Worm (Caenorhabditis elegans) whole organism, young adult: ENCODE results near the gene T25B9.9.

ENCODE experiments used
- B0035.1 ChIP-seq: sonication (generic microtip); optimal IDR thresholded peaks from 2 replicates; lab custom pipeline; 2016; ENCODE audit warnings: missing genetic modification characterization, mild to moderate bottlenecking, missing compliant biosample characterization, missing genotype, missing genetic modification reagents
- B0261.1 ChIP-seq: sonication (generic microtip); optimal IDR thresholded peaks from 2 replicates; lab custom pipeline; 2016; ENCODE audit warnings: mild to moderate bottlenecking, missing genetic modification characterization, moderate library complexity, missing compliant biosample characterization
- D2030.7 ChIP-seq: fragments of 200-800 bp; sonication (Bioruptor generic); IDR thresholded peaks from 2 replicates; pipeline ENCODE4 v1.3.6; 2022; ENCODE audit warnings: missing genetic modification reagents, missing genetic modification characterization, missing compliant biosample characterization
- F33H1.4 ChIP-seq: fragments of 200-800 bp; sonication (Bioruptor generic); IDR thresholded peaks from 2 replicates; pipeline ENCODE4 v1.3.6; 2022; ENCODE audit warnings: missing genetic modification reagents, missing genetic modification characterization, missing compliant biosample characterization
- F39B2.1 ChIP-seq: fragments of 200-800 bp; sonication (Bioruptor generic); IDR thresholded peaks from 2 replicates; pipeline ENCODE4 v1.3.6; 2022; ENCODE audit warnings: missing genetic modification reagents, missing genetic modification characterization, missing compliant biosample characterization
- F57C9.4 ChIP-seq: sonication (generic microtip); optimal IDR thresholded peaks from 2 replicates; lab custom pipeline; 2017; ENCODE audit warnings: mild to moderate bottlenecking, missing genetic modification characterization, missing compliant biosample characterization
- T07F8.4 ChIP-seq: sonication (generic microtip); optimal IDR thresholded peaks from 2 replicates; lab custom pipeline; 2016; ENCODE audit warnings: mild to moderate bottlenecking, missing genetic modification characterization, moderate library complexity, missing compliant biosample characterization
- Y79H2A.3 ChIP-seq: fragments of 200-800 bp; sonication (Bioruptor generic); conservative IDR thresholded peaks from 2 replicates; pipeline ENCODE4 v1.3.6; 2022; ENCODE audit warnings: missing genetic modification reagents, missing genetic modification characterization, missing compliant biosample characterization
- ZK185.1 ChIP-seq: sonication (generic microtip); optimal IDR thresholded peaks from 2 replicates; lab custom pipeline; 2016; ENCODE audit warnings: mild to moderate bottlenecking, missing genetic modification characterization, missing compliant biosample characterization; ENCODE audit not compliant: poor library complexity, severe bottlenecking
- ama-1 ChIP-seq, 3 experiments: fragments of 150-350 bp in 1 of 3; sonication (generic microtip) in 2 of 3; optimal IDR thresholded peaks; 2 replicates each; lab custom pipeline; 2014 to 2018; ENCODE audit warnings: missing biosample characterization in 2 of 3, missing genetic modification characterization in 2 of 3, missing genetic modification reagents in 2 of 3
- aptf-2 ChIP-seq: fragments of 200-800 bp; sonication (Bioruptor generic); conservative IDR thresholded peaks from 2 replicates; pipeline ENCODE4 v1.3.6; 2022; ENCODE audit warnings: missing genetic modification reagents, missing genetic modification characterization, missing compliant biosample characterization
- atf-7 ChIP-seq: sonication (generic microtip); optimal IDR thresholded peaks from 2 replicates; lab custom pipeline; 2017; ENCODE audit warnings: mild to moderate bottlenecking, missing genetic modification characterization, missing compliant biosample characterization
- attf-5 ChIP-seq: fragments of 200-800 bp; sonication (Bioruptor generic); optimal IDR thresholded peaks from 2 replicates; lab custom pipeline; 2018; ENCODE audit warnings: mild to moderate bottlenecking, missing genetic modification characterization, missing compliant biosample characterization
- attf-6 ChIP-seq: fragments of 200-800 bp; sonication (Bioruptor generic); IDR thresholded peaks from 2 replicates; pipeline ENCODE4 v1.3.6; 2022; ENCODE audit warnings: missing genetic modification reagents, missing genetic modification characterization, missing compliant biosample characterization
- ccch-3 ChIP-seq: fragments of 200-800 bp; sonication (Bioruptor generic); optimal IDR thresholded peaks from 2 replicates; lab custom pipeline; 2018; ENCODE audit warnings: mild to moderate bottlenecking, missing genetic modification characterization, missing compliant biosample characterization
- cebp-1 ChIP-seq, 2 experiments: fragments of 200-800 bp in 1 of 2; sonication (Bioruptor generic) in 1 of 2; sonication (generic microtip) in 1 of 2; IDR thresholded peaks in 1 of 2; optimal IDR thresholded peaks in 1 of 2; 2 replicates each; pipeline versions ENCODE4 v1.3.6 to Lab custom; 2017 to 2022; ENCODE audit warnings: missing compliant biosample characterization in 2 of 2, missing genetic modification characterization in 2 of 2, mild to moderate bottlenecking in 1 of 2, missing genetic modification reagents in 1 of 2, moderate library complexity in 1 of 2
- die-1 ChIP-seq: sonication (generic microtip); optimal IDR thresholded peaks from 2 replicates; lab custom pipeline; 2016; ENCODE audit warnings: missing genotype, mild to moderate bottlenecking, missing genetic modification characterization, missing compliant biosample characterization
- dox-1 ChIP-seq: fragments of 200-800 bp; sonication (Bioruptor generic); IDR thresholded peaks from 2 replicates; pipeline ENCODE4 v1.3.6; 2022; ENCODE audit warnings: missing genetic modification reagents, missing genetic modification characterization, missing compliant biosample characterization
- dpff-1 ChIP-seq: sonication (generic microtip); optimal IDR thresholded peaks from 2 replicates; lab custom pipeline; 2017; ENCODE audit warnings: mild to moderate bottlenecking, missing genetic modification characterization, missing compliant biosample characterization
- him-1 ChIP-seq: sonication (generic microtip); optimal IDR thresholded peaks from 2 replicates; lab custom pipeline; 2016; ENCODE audit warnings: missing genotype, missing genetic modification reagents, missing genetic modification characterization, missing compliant biosample characterization
- hlh-26 ChIP-seq: fragments of 200-800 bp; sonication (Bioruptor generic); conservative IDR thresholded peaks from 2 replicates; pipeline ENCODE4 v1.3.6; 2022; ENCODE audit warnings: missing genetic modification reagents, missing genetic modification characterization, missing compliant biosample characterization
- hrde-1 ChIP-seq: sonication (generic microtip); optimal IDR thresholded peaks from 2 replicates; lab custom pipeline; 2016; ENCODE audit warnings: missing genetic modification characterization, mild to moderate bottlenecking, missing compliant biosample characterization, moderate library complexity, missing genotype, missing genetic modification reagents, borderline replicate concordance
- lag-1 ChIP-seq: fragments of 200-800 bp; sonication (Bioruptor generic); IDR thresholded peaks from 2 replicates; pipeline ENCODE4 v1.3.6; 2022; ENCODE audit warnings: missing genetic modification reagents, missing genetic modification characterization, missing compliant biosample characterization
- lin-26 ChIP-seq: fragments of 200-800 bp; sonication (Bioruptor generic); IDR thresholded peaks from 2 replicates; pipeline ENCODE4 v1.3.6; 2022; ENCODE audit warnings: missing genetic modification reagents, missing genetic modification characterization, missing compliant biosample characterization
- lin-40 ChIP-seq: sonication (generic microtip); optimal IDR thresholded peaks from 2 replicates; lab custom pipeline; 2016; ENCODE audit warnings: missing genetic modification characterization, mild to moderate bottlenecking, missing compliant biosample characterization, missing genotype, missing genetic modification reagents
- lsl-1 ChIP-seq: fragments of 200-800 bp; sonication (Bioruptor generic); optimal IDR thresholded peaks from 2 replicates; lab custom pipeline; 2018; ENCODE audit warnings: mild to moderate bottlenecking, missing genetic modification characterization, moderate library complexity, missing compliant biosample characterization
- madf-3 ChIP-seq: fragments of 200-800 bp; sonication (Bioruptor generic); IDR thresholded peaks from 2 replicates; pipeline ENCODE4 v1.3.6; 2022; ENCODE audit warnings: missing genetic modification reagents, missing genetic modification characterization, missing compliant biosample characterization
- madf-6 ChIP-seq: fragments of 200-800 bp; sonication (Bioruptor generic); IDR thresholded peaks from 2 replicates; pipeline ENCODE4 v1.3.6; 2022; ENCODE audit warnings: missing genetic modification reagents, missing genetic modification characterization, missing compliant biosample characterization
- madf-8 ChIP-seq: fragments of 200-800 bp; sonication (Bioruptor generic); conservative IDR thresholded peaks from 2 replicates; pipeline ENCODE4 v1.3.6; 2022; ENCODE audit warnings: missing genetic modification reagents, missing genetic modification characterization, missing compliant biosample characterization
- mel-28 ChIP-seq: sonication (generic microtip); optimal IDR thresholded peaks from 2 replicates; lab custom pipeline; 2016; ENCODE audit warnings: borderline replicate concordance, mild to moderate bottlenecking, missing genetic modification characterization, missing compliant biosample characterization
- mes-4 ChIP-seq: sonication (generic microtip); optimal IDR thresholded peaks from 2 replicates; lab custom pipeline; 2016; ENCODE audit warnings: missing genotype, missing genetic modification characterization, missing compliant biosample characterization
- nfyb-1 ChIP-seq: fragments of 200-800 bp; sonication (Bioruptor generic); IDR thresholded peaks from 2 replicates; pipeline ENCODE4 v1.3.6; 2022; ENCODE audit warnings: missing genetic modification reagents, missing genetic modification characterization, missing compliant biosample characterization
- nhr-120 ChIP-seq: fragments of 200-800 bp; sonication (Bioruptor generic); IDR thresholded peaks from 2 replicates; pipeline ENCODE4 v1.3.6; 2022; ENCODE audit warnings: missing genetic modification characterization, missing compliant biosample characterization
- nhr-179 ChIP-seq: sonication (generic microtip); optimal IDR thresholded peaks from 2 replicates; lab custom pipeline; 2016; ENCODE audit warnings: mild to moderate bottlenecking, missing genetic modification characterization, missing compliant biosample characterization
- nhr-27 ChIP-seq: fragments of 200-800 bp; sonication (Bioruptor generic); optimal IDR thresholded peaks from 2 replicates; lab custom pipeline; 2018; ENCODE audit warnings: mild to moderate bottlenecking, missing genetic modification characterization, moderate library complexity, missing compliant biosample characterization
- nhr-80 ChIP-seq: sonication (generic microtip); optimal IDR thresholded peaks from 2 replicates; lab custom pipeline; 2016; ENCODE audit warnings: missing genetic modification characterization, missing compliant biosample characterization
- nhr-90 ChIP-seq: sonication (generic microtip); optimal IDR thresholded peaks from 2 replicates; lab custom pipeline; 2016; ENCODE audit warnings: missing genotype, mild to moderate bottlenecking, missing genetic modification characterization, missing compliant biosample characterization
- rec-8 ChIP-seq, 2 experiments: sonication (generic microtip); optimal IDR thresholded peaks; 2 replicates each; lab custom pipeline; 2016; ENCODE audit warnings: mild to moderate bottlenecking in 2 of 2, missing genetic modification characterization in 2 of 2, missing genetic modification reagents in 2 of 2, missing genotype in 2 of 2, missing biosample characterization in 1 of 2, missing compliant biosample characterization in 1 of 2, moderate library complexity in 1 of 2
- repo-1 ChIP-seq: sonication (generic microtip); optimal IDR thresholded peaks from 2 replicates; lab custom pipeline; 2017; ENCODE audit warnings: mild to moderate bottlenecking, missing genetic modification characterization, missing compliant biosample characterization
- snpc-3.4 ChIP-seq: sonication (generic microtip); optimal IDR thresholded peaks from 2 replicates; lab custom pipeline; 2017; ENCODE audit warnings: missing genetic modification characterization, mild to moderate bottlenecking, missing compliant biosample characterization, antibody characterized with exemption, moderate library complexity, missing genotype, missing genetic modification reagents
- tlf-1 ChIP-seq: fragments of 200-800 bp; sonication (Bioruptor generic); optimal IDR thresholded peaks from 2 replicates; lab custom pipeline; 2018; ENCODE audit warnings: mild to moderate bottlenecking, missing genetic modification characterization, missing compliant biosample characterization
- unc-130 ChIP-seq: sonication (generic microtip); optimal IDR thresholded peaks from 2 replicates; lab custom pipeline; 2016; ENCODE audit warnings: missing genetic modification reagents, missing genetic modification characterization, missing compliant biosample characterization
- zfh-2 ChIP-seq: fragments of 200-800 bp; sonication (Bioruptor generic); conservative IDR thresholded peaks from 2 replicates; pipeline ENCODE4 v1.3.6; 2022; ENCODE audit warnings: missing genetic modification reagents, missing genetic modification characterization, missing compliant biosample characterization
- zim-3 ChIP-seq: sonication (generic microtip); optimal IDR thresholded peaks from 2 replicates; lab custom pipeline; 2017; ENCODE audit warnings: mild to moderate bottlenecking, missing genetic modification characterization, moderate library complexity, missing compliant biosample characterization
- ztf-25 ChIP-seq: fragments of 200-800 bp; sonication (Bioruptor generic); IDR thresholded peaks from 2 replicates; pipeline ENCODE4 v1.3.6; 2022; ENCODE audit warnings: missing genetic modification reagents, missing genetic modification characterization, missing compliant biosample characterization
- ztf-26 ChIP-seq: sonication (generic microtip); optimal IDR thresholded peaks from 2 replicates; lab custom pipeline; 2017; ENCODE audit warnings: missing genetic modification characterization, missing compliant biosample characterization
- ztf-28 ChIP-seq: fragments of 200-800 bp; sonication (Bioruptor generic); IDR thresholded peaks from 2 replicates; pipeline ENCODE4 v1.3.6; 2022; ENCODE audit warnings: missing genetic modification reagents, missing genetic modification characterization, missing compliant biosample characterization

Gene T25B9.9

ce11 chrIV:10821672-10822304, 52.3 kb downstream of the T25B9.9 start (continued):
- TF ChIP-seq nhr-80 (peak; percentile 87), madf-6 (GFP tag; lab: Robert Waterston, UW) (no peak), madf-8 (GFP tag; lab: Robert Waterston, UW) (no peak), ztf-28 (GFP tag; lab: Robert Waterston, UW) (no peak), repo-1 (peak; percentile 9), snpc-3.4 (tag; lab: Kevin White, UChicago) (no peak), atf-7 (tag; lab: Kevin White, UChicago) (no peak), die-1 (tag; lab: Kevin White, UChicago) (peak; percentile 67), lag-1 (GFP tag; lab: Robert Waterston, UW) (no peak), Y79H2A.3 (GFP tag; lab: Robert Waterston, UW) (no peak), nhr-90 (tag; lab: Kevin White, UChicago) (no peak), nhr-120 (GFP tag; lab: Robert Waterston, UW) (no peak), zfh-2 (GFP tag; lab: Robert Waterston, UW) (peak; percentile 93), B0261.1 (tag; lab: Kevin White, UChicago) (no peak), ZK185.1 (tag; lab: Kevin White, UChicago) (peak; percentile 60), nhr-27 (tag; lab: Kevin White, UChicago) (no peak), dpff-1 (no peak), zim-3 (tag; lab: Kevin White, UChicago) (no peak), hrde-1 (no peak), rec-8 (tag; optimal IDR thresholded peaks at IDR 0.05; lab: Kevin White, UChicago) (no peak), mel-28 (tag; lab: Kevin White, UChicago) (no peak), attf-6 (GFP tag; lab: Robert Waterston, UW) (no peak), nfyb-1 (peak; percentile 60; the same call in 1 of the 2 replicates), cebp-1 (GFP tag; IDR thresholded peaks at IDR 0.05; lab: Robert Waterston, UW) (peak; percentile 45), cebp-1 (tag; optimal IDR thresholded peaks at IDR 0.05; lab: Kevin White, UChicago) (peak; percentile 73), lin-40 (peak; percentile 86), ccch-3 (no peak), B0035.1 (tag; lab: Kevin White, UChicago) (no peak), T07F8.4 (tag; lab: Kevin White, UChicago) (no peak), dox-1 (GFP tag; lab: Robert Waterston, UW) (peak; percentile 69), him-1 (tag; lab: Kevin White, UChicago) (no peak), D2030.7 (GFP tag; lab: Robert Waterston, UW) (no peak), ztf-25 (GFP tag; lab: Robert Waterston, UW) (no peak), tlf-1 (GFP tag; lab: Kevin White, UChicago) (peak; percentile 37), unc-130 (GFP tag; lab: Kevin White, UChicago) (no peak), nhr-179 (no peak), ztf-26 (tag; lab: Kevin White, UChicago) (peak; percentile 12), ama-1 (optimal IDR thresholded peaks at IDR 0.05; lab: Kevin White, UChicago) (no peak), ama-1 (GFP tag; optimal IDR thresholded peaks at IDR 0.05; lab: Kevin White, UChicago) (no peak), madf-3 (GFP tag; lab: Robert Waterston, UW) (no peak), F33H1.4 (no peak), aptf-2 (0 out of 2 replicates have a peak, but pooled peaks have one; percentile 10), F39B2.1 (GFP tag; lab: Robert Waterston, UW) (no peak), F57C9.4 (no peak), hlh-26 (GFP tag; lab: Robert Waterston, UW) (no peak), mes-4 (tag; lab: Kevin White, UChicago) (no peak), lsl-1 (GFP tag; lab: Kevin White, UChicago) (no peak), lin-26 (GFP tag; lab: Robert Waterston, UW) (no peak; the same call in 1 of the 2 replicates), attf-5 (GFP tag; lab: Kevin White, UChicago) (peak; percentile 78)
